Worm (Caenorhabditis elegans): ENCODE measurements around the gene K09E9.4.

- TF ChIP-seq ref-1 (GFP tag; conservative IDR thresholded peaks at IDR 0.05) (no peak), ztf-23 (GFP tag; IDR thresholded peaks at IDR 0.05) (no peak), tab-1 (GFP tag; IDR thresholded peaks at IDR 0.05) (no peak), T22C8.4 (GFP tag; IDR thresholded peaks at IDR 0.05) (no peak), flt-1 (GFP tag; IDR thresholded peaks at IDR 0.05) (no peak), cog-1 (tag; optimal IDR thresholded peaks at IDR 0.05) (peak; percentile 53), ztf-29 (GFP tag; IDR thresholded peaks at IDR 0.05) (no peak)
These were observed 13.8 kb downstream of the K09E9.4 start, which contains the start of gene ergi-3 for ce11 chrX:15616443-15616842.

Measured in whole organism, midembryonic.